Fruit fly (Drosophila melanogaster) whole organism, prepupa: ENCODE measurements around the gene sphinx1.

Experiments used
- Blimp-1 ChIP-seq: fragments of 200-800 bp; sonication (Bioruptor generic); optimal IDR thresholded peaks from 3 replicates; lab custom pipeline; 2017; ENCODE audit warnings: missing biosample characterization, missing genetic modification characterization, mild to moderate bottlenecking, moderate library complexity, missing genetic modification reagents
- CG10631 ChIP-seq: fragments of 200-800 bp; sonication (Bioruptor generic); optimal IDR thresholded peaks from 2 replicates; lab custom pipeline; 2016; ENCODE audit warnings: missing biosample characterization, missing genetic modification characterization
- CG11294 ChIP-seq: fragments of 200-800 bp; sonication (Bioruptor generic); IDR thresholded peaks from 2 replicates; pipeline ENCODE4 v1.3.6; 2022; ENCODE audit warnings: missing biosample characterization, missing genetic modification characterization
- CG11762 ChIP-seq: fragments of 200-800 bp; sonication (Bioruptor generic); optimal IDR thresholded peaks from 3 replicates; lab custom pipeline; 2016; ENCODE audit warnings: missing biosample characterization, missing genetic modification characterization; ENCODE audit not compliant: insufficient read depth
- CG11902 ChIP-seq: fragments of 200-800 bp; sonication (Bioruptor generic); optimal IDR thresholded peaks from 3 replicates; lab custom pipeline; 2016; ENCODE audit warnings: missing biosample characterization, missing genetic modification characterization
- CG15336 ChIP-seq: fragments of 200-800 bp; sonication (Bioruptor generic); IDR thresholded peaks from 2 replicates; pipeline ENCODE4 v1.3.6; 2022; ENCODE audit warnings: missing biosample characterization, missing genetic modification characterization
- CG1621 ChIP-seq: fragments of 200-800 bp; sonication (Bioruptor generic); optimal IDR thresholded peaks from 3 replicates; lab custom pipeline; 2018; ENCODE audit warnings: missing biosample characterization, mild to moderate bottlenecking, missing genetic modification characterization
- CG32006 ChIP-seq: fragments of 200-800 bp; sonication (Bioruptor generic); optimal IDR thresholded peaks from 3 replicates; lab custom pipeline; 2017; ENCODE audit warnings: missing biosample characterization, mild to moderate bottlenecking, missing genetic modification characterization
- CG34406 ChIP-seq: fragments of 200-800 bp; sonication (Bioruptor generic); optimal IDR thresholded peaks from 3 replicates; lab custom pipeline; 2016; ENCODE audit warnings: missing biosample characterization, missing genetic modification characterization
- CG3919 ChIP-seq: fragments of 200-800 bp; sonication (Bioruptor generic); optimal IDR thresholded peaks from 3 replicates; lab custom pipeline; 2016; ENCODE audit warnings: missing biosample characterization, missing genetic modification characterization
- CG4318 ChIP-seq: fragments of 200-800 bp; sonication (Bioruptor generic); optimal IDR thresholded peaks from 3 replicates; lab custom pipeline; 2017; ENCODE audit warnings: missing biosample characterization, mild to moderate bottlenecking, missing genetic modification characterization
- CG6163 ChIP-seq: fragments of 200-800 bp; sonication (Bioruptor generic); IDR thresholded peaks from 3 replicates; pipeline ENCODE4 v1.3.6; 2022; ENCODE audit warnings: missing biosample characterization, missing genetic modification characterization
- CG6808 ChIP-seq: fragments of 200-800 bp; sonication (Bioruptor generic); optimal IDR thresholded peaks from 3 replicates; lab custom pipeline; 2017; ENCODE audit warnings: missing biosample characterization, missing genetic modification characterization, mild to moderate bottlenecking, moderate library complexity, missing genetic modification reagents
- CG6854 ChIP-seq: fragments of 200-800 bp; sonication (Bioruptor generic); optimal IDR thresholded peaks from 2 replicates; lab custom pipeline; 2017; ENCODE audit warnings: missing biosample characterization, mild to moderate bottlenecking, missing genetic modification characterization
- CG7368 ChIP-seq: fragments of 200-800 bp; sonication (Bioruptor generic); optimal IDR thresholded peaks from 3 replicates; lab custom pipeline; 2016; ENCODE audit warnings: missing biosample characterization, missing genetic modification characterization
- CG8119 ChIP-seq: fragments of 200-800 bp; sonication (Bioruptor generic); IDR thresholded peaks from 3 replicates; pipeline ENCODE4 v1.3.6; 2022; ENCODE audit warnings: missing biosample characterization, missing genetic modification characterization
- CG9139 ChIP-seq: fragments of 200-800 bp; sonication (Bioruptor generic); optimal IDR thresholded peaks from 3 replicates; lab custom pipeline; 2017; ENCODE audit warnings: missing biosample characterization, mild to moderate bottlenecking, missing genetic modification characterization
- Eip75B ChIP-seq: fragments of 200-800 bp; sonication (Bioruptor generic); optimal IDR thresholded peaks from 3 replicates; lab custom pipeline; 2016; ENCODE audit warnings: missing biosample characterization, missing genetic modification characterization
- Eip93F ChIP-seq: fragments of 200-800 bp; sonication (Bioruptor generic); optimal IDR thresholded peaks from 2 replicates; lab custom pipeline; 2016; ENCODE audit warnings: missing biosample characterization, mild to moderate bottlenecking, missing genetic modification characterization
- Ets21C ChIP-seq: fragments of 200-800 bp; sonication (Bioruptor generic); optimal IDR thresholded peaks from 3 replicates; lab custom pipeline; 2016; ENCODE audit warnings: missing biosample characterization, missing genetic modification characterization
- Ets96B ChIP-seq: fragments of 200-800 bp; optimal IDR thresholded peaks from 2 replicates; lab custom pipeline; 2019; ENCODE audit warnings: missing biosample characterization, mild to moderate bottlenecking, missing genetic modification characterization, moderate library complexity
- Gug ChIP-seq: fragments of 200-800 bp; sonication (Bioruptor generic); IDR thresholded peaks from 2 replicates; pipeline ENCODE4 v1.3.6; 2022; ENCODE audit warnings: missing biosample characterization, missing genetic modification characterization
- Hr38 ChIP-seq: sonication (Bioruptor generic); optimal IDR thresholded peaks from 2 replicates; lab custom pipeline; 2016; ENCODE audit warnings: missing biosample characterization, missing genetic modification characterization
- Hr39 ChIP-seq: fragments of 200-800 bp; sonication (Bioruptor generic); optimal IDR thresholded peaks from 2 replicates; lab custom pipeline; 2016; ENCODE audit warnings: missing biosample characterization, missing genetic modification characterization
- Hr4 ChIP-seq: fragments of 200-800 bp; sonication (Bioruptor generic); optimal IDR thresholded peaks from 3 replicates; lab custom pipeline; 2016; ENCODE audit warnings: missing biosample characterization, missing genetic modification characterization
- OdsH ChIP-seq: fragments of 200-800 bp; sonication (Bioruptor generic); optimal IDR thresholded peaks from 3 replicates; lab custom pipeline; 2016; ENCODE audit warnings: missing biosample characterization, missing genetic modification characterization
- Smox ChIP-seq: fragments of 200-800 bp; sonication (Bioruptor generic); optimal IDR thresholded peaks from 3 replicates; lab custom pipeline; 2016; ENCODE audit warnings: missing biosample characterization, missing genetic modification characterization
- Sox102F ChIP-seq: fragments of 200-800 bp; sonication (Bioruptor generic); optimal IDR thresholded peaks from 2 replicates; lab custom pipeline; 2016; ENCODE audit warnings: missing biosample characterization, mild to moderate bottlenecking, missing genetic modification characterization
- Sox14 ChIP-seq: fragments of 200-800 bp; sonication (Bioruptor generic); optimal IDR thresholded peaks from 3 replicates; lab custom pipeline; 2016; ENCODE audit warnings: missing biosample characterization, missing genetic modification characterization
- Sox15 ChIP-seq: fragments of 200-800 bp; sonication (Bioruptor generic); optimal IDR thresholded peaks from 3 replicates; lab custom pipeline; 2016; ENCODE audit warnings: missing biosample characterization, missing genetic modification characterization
- acj6 ChIP-seq: fragments of 200-800 bp; sonication (Bioruptor generic); optimal IDR thresholded peaks from 3 replicates; lab custom pipeline; 2016; ENCODE audit warnings: missing biosample characterization, missing genetic modification characterization
- dac ChIP-seq: fragments of 200-800 bp; sonication (Bioruptor generic); optimal IDR thresholded peaks from 2 replicates; lab custom pipeline; 2017; ENCODE audit warnings: missing biosample characterization, mild to moderate bottlenecking, missing genetic modification characterization
- eg ChIP-seq: fragments of 200-800 bp; sonication (Bioruptor generic); IDR thresholded peaks from 3 replicates; pipeline ENCODE4 v1.3.6; 2022; ENCODE audit warnings: missing biosample characterization, missing genetic modification characterization
- esn ChIP-seq: fragments of 200-800 bp; sonication (Bioruptor generic); optimal IDR thresholded peaks from 2 replicates; lab custom pipeline; 2016; ENCODE audit warnings: missing biosample characterization, mild to moderate bottlenecking, missing genetic modification characterization, moderate library complexity
- fd59A ChIP-seq: fragments of 200-800 bp; sonication (Bioruptor generic); optimal IDR thresholded peaks from 2 replicates; lab custom pipeline; 2017; ENCODE audit warnings: missing biosample characterization, mild to moderate bottlenecking, missing genetic modification characterization, missing genetic modification reagents
- fd85E ChIP-seq: fragments of 200-800 bp; sonication (Bioruptor generic); optimal IDR thresholded peaks from 3 replicates; lab custom pipeline; 2016; ENCODE audit warnings: missing biosample characterization, missing genetic modification characterization
- lz ChIP-seq: fragments of 200-800 bp; sonication (Bioruptor generic); optimal IDR thresholded peaks from 3 replicates; lab custom pipeline; 2016; ENCODE audit warnings: missing biosample characterization, missing genetic modification characterization
- net ChIP-seq: fragments of 200-800 bp; sonication (Bioruptor generic); optimal IDR thresholded peaks from 3 replicates; lab custom pipeline; 2016; ENCODE audit warnings: missing biosample characterization, missing genetic modification characterization
- pdm3 ChIP-seq: fragments of 200-800 bp; sonication (Bioruptor generic); optimal IDR thresholded peaks from 3 replicates; lab custom pipeline; 2016; ENCODE audit warnings: missing biosample characterization, missing genetic modification characterization
- spab ChIP-seq: fragments of 200-800 bp; sonication (Bioruptor generic); optimal IDR thresholded peaks from 2 replicates; lab custom pipeline; 2017; ENCODE audit warnings: missing biosample characterization, mild to moderate bottlenecking, missing genetic modification characterization, missing genetic modification reagents
- vri ChIP-seq: fragments of 200-800 bp; sonication (Bioruptor generic); optimal IDR thresholded peaks from 3 replicates; lab custom pipeline; 2016; ENCODE audit warnings: missing biosample characterization, mild to moderate bottlenecking, missing genetic modification characterization

sphinx1 gene

DNA sequence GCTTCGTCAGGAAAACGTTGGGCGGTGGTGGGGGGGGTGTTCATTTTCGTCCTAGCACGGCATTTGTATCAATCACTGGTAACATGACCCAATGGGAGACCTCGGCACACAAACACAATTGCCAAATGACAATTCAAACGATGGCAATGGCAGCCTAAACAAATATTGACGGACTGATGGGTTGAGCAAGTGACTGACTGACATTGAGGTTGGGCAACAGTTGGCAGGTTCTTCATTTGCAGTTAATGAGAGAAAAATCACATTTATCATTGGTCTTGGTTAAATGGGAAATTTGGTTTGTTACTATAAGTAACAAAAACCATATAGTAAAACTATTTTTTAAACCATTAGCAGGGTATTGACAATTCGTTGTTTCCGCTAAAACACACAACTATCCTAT lies 9.9 kb upstream of the sphinx1 start:
- no peak for TF ChIP-seq CG6808 (GFP tag; lab: Kevin White, UChicago)
- no peak for TF ChIP-seq Ets96B (tag; lab: Kevin White, UChicago)
- TF ChIP-seq net: no peak
- TF ChIP-seq OdsH (GFP tag; lab: Kevin White, UChicago): no peak
- no peak for TF ChIP-seq CG32006 (GFP tag; lab: Kevin White, UChicago)
- TF ChIP-seq Blimp-1: no peak

DNA sequence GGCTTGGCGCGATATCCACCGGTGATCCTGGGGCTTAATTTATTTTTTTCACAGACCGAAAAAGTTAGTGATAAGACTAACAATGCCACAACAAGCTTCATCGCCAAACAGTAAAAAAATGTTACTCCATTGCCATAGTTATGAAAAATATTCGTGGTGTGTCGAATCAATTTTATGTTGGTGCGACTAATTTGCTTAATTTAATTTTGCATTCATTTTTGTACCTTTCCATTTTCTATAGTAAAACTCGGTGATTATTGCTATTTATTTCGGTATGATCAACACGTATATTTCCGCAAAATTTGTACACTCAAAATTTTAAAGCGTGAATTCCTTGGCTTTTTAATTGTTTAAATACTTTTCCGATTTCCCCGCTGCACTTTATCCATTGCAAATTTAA lies 1.4 kb upstream of the sphinx1 start, which contains the start of gene sphinx2:
TSS of gene sphinx2 (minus strand) at position 101 of the 400 bp plus-strand sequence.
- TF ChIP-seq spab: no peak
- TF ChIP-seq Smox (GFP tag; lab: Kevin White, UChicago): no peak
- TF ChIP-seq, all 60 proteins: peak for 0

DNA sequence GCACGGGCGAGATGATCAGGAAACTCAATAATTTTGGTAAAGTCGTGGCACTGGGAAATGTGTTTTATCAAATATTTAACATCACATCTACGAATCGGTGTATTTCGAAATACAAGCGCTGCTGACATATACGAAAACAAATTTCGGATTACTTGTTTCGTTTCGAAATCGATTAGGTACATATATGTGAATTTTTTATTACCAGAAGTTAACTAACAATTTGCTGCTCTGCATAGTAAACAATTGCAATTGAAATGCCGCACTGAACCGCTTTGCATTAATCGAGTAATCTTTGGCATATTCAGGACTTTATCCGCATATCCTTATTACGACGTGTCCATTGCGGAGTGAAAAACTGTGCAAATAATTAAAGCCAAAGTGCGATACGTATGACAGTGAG lies 1.8 kb downstream of the sphinx1 start, which contains the start of gene CG14835:
TSS of gene CG14835 (minus strand) at position 101 of the 400 bp plus-strand sequence.
- TF ChIP-seq fd85E (GFP tag; lab: Kevin White, UChicago) (no peak), Eip75B (GFP tag; lab: Kevin White, UChicago) (no peak), CG6808 (GFP tag; lab: Kevin White, UChicago) (no peak), CG6163 (no peak), CG11902 (no peak), Hr39 (GFP tag; lab: Kevin White, UChicago) (no peak), pdm3 (no peak), net (no peak), Sox102F (GFP tag; lab: Kevin White, UChicago) (no peak), CG32006 (GFP tag; lab: Kevin White, UChicago) (no peak), esn (GFP tag; lab: Kevin White, UChicago) (no peak)

- TF ChIP-seq CG32006 (GFP tag; lab: Kevin White, UChicago) (peak; percentile 76), CG1621 (tag; lab: Kevin White, UChicago) (peak; percentile 52), CG6808 (GFP tag; lab: Kevin White, UChicago) (peak; percentile 51), vri (peak; percentile 78), Ets96B (tag; lab: Kevin White, UChicago) (peak; percentile 54), CG8119 (GFP tag; lab: Robert Waterston, UW) (peak; percentile 57), lz (GFP tag; lab: Kevin White, UChicago) (peak; percentile 30), Sox102F (GFP tag; lab: Kevin White, UChicago) (peak; percentile 28), Ets21C (GFP tag; lab: Kevin White, UChicago) (peak; percentile 29), CG34406 (GFP tag; lab: Kevin White, UChicago) (peak; percentile 7), CG15336 (GFP tag; lab: Robert Waterston, UW) (peak; percentile 58), dac (GFP tag; lab: Kevin White, UChicago) (peak; percentile 21), CG7368 (peak; percentile 41), CG3919 (GFP tag; lab: Kevin White, UChicago) (peak; percentile 70), Sox15 (GFP tag; lab: Kevin White, UChicago) (no peak), OdsH (GFP tag; lab: Kevin White, UChicago) (peak; percentile 19), Eip75B (GFP tag; lab: Kevin White, UChicago) (peak; percentile 67), acj6 (GFP tag; lab: Kevin White, UChicago) (peak; percentile 22), fd85E (GFP tag; lab: Kevin White, UChicago) (peak; percentile 40), Gug (no peak; the same call in 1 of the 2 replicates), spab (peak; percentile 14), CG11762 (peak; percentile 22), CG10631 (GFP tag; lab: Kevin White, UChicago) (peak; percentile 47), CG11294 (GFP tag; lab: Robert Waterston, UW) (peak; percentile 30; the same call in 1 of the 2 replicates), esn (GFP tag; lab: Kevin White, UChicago) (peak; percentile 42), eg (GFP tag; lab: Robert Waterston, UW) (peak; percentile 64; the same call in 2 of the 3 replicates), fd59A (GFP tag; lab: Kevin White, UChicago) (no peak), CG9139 (GFP tag; lab: Kevin White, UChicago) (peak; percentile 59), CG6854 (GFP tag; lab: Kevin White, UChicago) (peak; percentile 51), Sox14 (GFP tag; lab: Kevin White, UChicago) (peak; percentile 67), Eip93F (no peak), net (peak; percentile 69), Hr38 (GFP tag; lab: Kevin White, UChicago) (no peak), Hr4 (peak; percentile 67), CG4318 (peak; percentile 4)
Observed at dm6 chr3L:7434715-7435653, 4.2 kb downstream of the sphinx1 start, which contains the start of gene Rac2. Rac2 (minus strand) TSS chr3L:7435190.
